Worm (Caenorhabditis elegans) whole organism, L2 larva: ENCODE measurements around the gene K08B12.1.

Experiments
- ama-1 ChIP-seq: fragments of 150-350 bp; optimal IDR thresholded peaks from 2 replicates; lab custom pipeline; 2018; ENCODE audit warnings: inconsistent platforms
- blmp-1 ChIP-seq: sonication (generic microtip); optimal IDR thresholded peaks from 2 replicates; lab custom pipeline; 2017; ENCODE audit warnings: missing genetic modification characterization, mild to moderate bottlenecking, missing compliant biosample characterization, antibody characterized with exemption, moderate library complexity; ENCODE audit not compliant: insufficient read depth
- fos-1 ChIP-seq: fragments of 150-350 bp; optimal IDR thresholded peaks from 2 replicates; lab custom pipeline; 2014; ENCODE audit warnings: missing biosample characterization, missing genetic modification characterization
- mab-5 ChIP-seq: fragments of 150-350 bp; optimal IDR thresholded peaks from 2 replicates; lab custom pipeline; 2014; ENCODE audit warnings: missing biosample characterization, missing genetic modification characterization
- mbf-1 ChIP-seq: sonication (generic microtip); optimal IDR thresholded peaks from 2 replicates; lab custom pipeline; 2017; ENCODE audit warnings: missing biosample characterization, missing genetic modification characterization
- nhr-11 ChIP-seq: fragments of 150-350 bp; optimal IDR thresholded peaks from 2 replicates; lab custom pipeline; 2014; ENCODE audit warnings: missing biosample characterization, missing genetic modification characterization
- nhr-237 ChIP-seq: fragments of 150-350 bp; optimal IDR thresholded peaks from 2 replicates; lab custom pipeline; 2014; ENCODE audit warnings: missing biosample characterization, missing genetic modification characterization
- sma-3 ChIP-seq: sonication (generic microtip); optimal IDR thresholded peaks from 2 replicates; lab custom pipeline; 2016; ENCODE audit warnings: missing genetic modification reagents, missing genetic modification characterization, missing compliant biosample characterization
- snpc-4 ChIP-seq: fragments of 150-350 bp; optimal IDR thresholded peaks from 2 replicates; lab custom pipeline; 2014; ENCODE audit warnings: missing biosample characterization, missing genetic modification characterization
- unc-62 ChIP-seq: fragments of 150-350 bp; optimal IDR thresholded peaks from 2 replicates; lab custom pipeline; 2014; ENCODE audit warnings: missing biosample characterization, missing genetic modification reagents, missing genetic modification characterization
- zag-1 ChIP-seq: fragments of 150-350 bp; optimal IDR thresholded peaks from 2 replicates; lab custom pipeline; 2014; ENCODE audit warnings: missing biosample characterization, missing genetic modification characterization
- ztf-11 ChIP-seq: sonication (generic microtip); optimal IDR thresholded peaks from 2 replicates; lab custom pipeline; 2017; ENCODE audit warnings: missing biosample characterization, missing genetic modification characterization

DNA sequence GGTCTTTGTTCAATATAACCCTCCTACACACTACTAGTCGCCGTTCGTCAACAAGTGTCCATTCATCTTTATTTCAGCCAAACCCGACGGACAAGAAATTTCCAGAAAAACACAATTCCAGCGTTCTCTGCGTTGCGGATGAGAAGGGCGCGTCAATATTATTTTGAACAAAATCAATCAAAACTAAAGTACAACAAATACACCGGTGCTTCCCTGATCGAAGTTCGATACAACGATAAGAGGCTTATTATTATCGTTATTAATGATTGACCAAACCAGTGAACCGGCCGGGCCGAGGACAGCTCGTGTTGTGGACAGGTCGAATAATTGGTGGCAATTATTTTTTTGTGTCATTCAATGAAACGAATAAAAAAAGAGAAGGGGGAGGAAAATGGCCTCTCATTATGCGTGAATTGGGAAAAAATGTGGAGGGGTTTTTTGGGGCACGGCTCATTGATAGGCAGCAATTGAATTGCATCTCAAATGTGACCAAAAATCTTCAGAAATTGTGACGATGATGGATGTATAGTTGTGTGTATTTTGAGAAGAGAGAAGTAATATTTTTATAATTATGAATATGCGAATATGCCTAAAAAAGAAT, 28.4 kb upstream of the K08B12.1 start:
- TF ChIP-seq ama-1 (no peak), ztf-11 (tag; lab: Kevin White, UChicago) (no peak), zag-1 (tag; lab: Kevin White, UChicago) (no peak), nhr-11 (tag; lab: Kevin White, UChicago) (no peak), sma-3 (GFP tag; lab: Kevin White, UChicago) (no peak), fos-1 (tag; lab: Kevin White, UChicago) (peak; percentile 10), unc-62 (GFP tag; lab: Kevin White, UChicago) (no peak), blmp-1 (tag; lab: Kevin White, UChicago) (no peak), mbf-1 (tag; lab: Kevin White, UChicago) (no peak), nhr-237 (tag; lab: Kevin White, UChicago) (no peak), snpc-4 (tag; lab: Kevin White, UChicago) (no peak), mab-5 (tag; lab: Kevin White, UChicago) (no peak)
